Fruit fly (Drosophila melanogaster) whole organism, embryonic: ENCODE data around the gene Rsbp15.
A peak's percentile ranks its signal among the peaks of the same experiment; 100 is the strongest.

Source experiments
- C15 ChIP-seq: fragments of 200-800 bp; sonication (Bioruptor generic); IDR thresholded peaks from 3 replicates; pipeline ENCODE4 v1.3.6; 2022; ENCODE audit warnings: missing biosample characterization, missing genetic modification characterization
- CG11456 ChIP-seq: fragments of 200-800 bp; sonication (Bioruptor generic); IDR thresholded peaks from 3 replicates; pipeline ENCODE4 v1.3.6; 2022; ENCODE audit warnings: missing biosample characterization, missing genetic modification characterization
- CG13894 ChIP-seq: fragments of 200-800 bp; sonication (Bioruptor generic); optimal IDR thresholded peaks from 3 replicates; lab custom pipeline; 2018; ENCODE audit warnings: missing biosample characterization, mild to moderate bottlenecking, missing genetic modification characterization, moderate library complexity
- CG14860 ChIP-seq: fragments of 200-800 bp; sonication (Bioruptor generic); IDR thresholded peaks from 3 replicates; pipeline ENCODE4 v1.3.6; 2022; ENCODE audit warnings: missing biosample characterization, missing genetic modification characterization; ENCODE audit not compliant: partially characterized antibody
- CG15479 ChIP-seq: fragments of 200-800 bp; sonication (Bioruptor generic); optimal IDR thresholded peaks from 3 replicates; lab custom pipeline; 2019; ENCODE audit warnings: missing biosample characterization, mild to moderate bottlenecking, missing genetic modification characterization, moderate library complexity
- CG17385 ChIP-seq: fragments of 200-800 bp; sonication (Bioruptor generic); optimal IDR thresholded peaks from 3 replicates; lab custom pipeline; 2018; ENCODE audit warnings: missing biosample characterization, mild to moderate bottlenecking, missing genetic modification characterization
- CG32772 ChIP-seq: fragments of 200-800 bp; sonication (Bioruptor generic); IDR thresholded peaks from 2 replicates; pipeline ENCODE4 v1.3.6; 2022; ENCODE audit warnings: missing biosample characterization, missing genetic modification characterization
- CG4404 ChIP-seq: fragments of 200-800 bp; sonication (Bioruptor generic); IDR thresholded peaks from 2 replicates; pipeline ENCODE4 v1.3.6; 2022; ENCODE audit warnings: missing biosample characterization, missing genetic modification characterization
- CG6654 ChIP-seq: fragments of 200-800 bp; sonication (Bioruptor generic); optimal IDR thresholded peaks from 2 replicates; lab custom pipeline; 2017; ENCODE audit warnings: missing biosample characterization, mild to moderate bottlenecking, missing genetic modification characterization
- CG6689 ChIP-seq: fragments of 200-800 bp; sonication (Bioruptor generic); IDR thresholded peaks from 2 replicates; pipeline ENCODE4 v1.3.6; 2022; ENCODE audit warnings: missing biosample characterization, missing genetic modification characterization
- CG9609 ChIP-seq: fragments of 200-800 bp; sonication (Bioruptor generic); optimal IDR thresholded peaks from 3 replicates; lab custom pipeline; 2016; ENCODE audit warnings: missing biosample characterization, missing genetic modification characterization
- Camta ChIP-seq: fragments of 200-800 bp; sonication (Bioruptor generic); optimal IDR thresholded peaks from 2 replicates; lab custom pipeline; 2016; ENCODE audit warnings: missing biosample characterization, missing genetic modification characterization
- Chrac-16 ChIP-seq: fragments of 200-800 bp; sonication (Bioruptor generic); optimal IDR thresholded peaks from 3 replicates; lab custom pipeline; 2016; ENCODE audit warnings: missing biosample characterization, missing genetic modification characterization
- D ChIP-seq, 2 experiments: fragments of 200-800 bp in 1 of 2; fragments of >200 bp in 1 of 2; sonication (Bioruptor generic) in 1 of 2; optimal IDR thresholded peaks; 2 replicates in 1 of 2; 3 replicates in 1 of 2; lab custom pipeline; 2017; ENCODE audit warnings: mild to moderate bottlenecking in 1 of 2, missing biosample characterization in 1 of 2, missing genetic modification characterization in 1 of 2, missing genetic modification reagents in 1 of 2
- Dp ChIP-seq: fragments of 200-800 bp; sonication (Bioruptor generic); optimal IDR thresholded peaks from 2 replicates; lab custom pipeline; 2018; ENCODE audit warnings: missing biosample characterization, mild to moderate bottlenecking, missing genetic modification characterization, moderate library complexity
- Dref ChIP-seq: fragments of 200-800 bp; sonication (Bioruptor generic); IDR thresholded peaks from 2 replicates; pipeline ENCODE4 v1.3.6; 2022; ENCODE audit warnings: missing biosample characterization, missing genetic modification characterization
- HHEX ChIP-seq: fragments of 200-800 bp; sonication (Bioruptor generic); optimal IDR thresholded peaks from 3 replicates; lab custom pipeline; 2017; ENCODE audit warnings: missing biosample characterization, mild to moderate bottlenecking, missing genetic modification characterization, missing genetic modification reagents
- Hmr ChIP-seq: fragments of 200-800 bp; sonication (Bioruptor generic); optimal IDR thresholded peaks from 3 replicates; lab custom pipeline; 2017; ENCODE audit warnings: mild to moderate bottlenecking, missing biosample characterization, missing genetic modification reagents, missing genetic modification characterization
- Kr ChIP-seq: fragments of 200-800 bp; sonication (Bioruptor generic); optimal IDR thresholded peaks from 2 replicates; lab custom pipeline; 2017; ENCODE audit warnings: missing biosample characterization, mild to moderate bottlenecking, missing genetic modification characterization
- Myb ChIP-seq: fragments of 200-800 bp; sonication (Bioruptor generic); optimal IDR thresholded peaks from 2 replicates; lab custom pipeline; 2016; ENCODE audit warnings: missing biosample characterization, missing genetic modification characterization
- Ptx1 ChIP-seq: fragments of 200-800 bp; sonication (Bioruptor generic); IDR thresholded peaks from 2 replicates; pipeline ENCODE4 v1.3.6; 2022; ENCODE audit warnings: missing biosample characterization, missing genetic modification characterization
- Xbp1 ChIP-seq: fragments of 200-800 bp; sonication (Bioruptor generic); optimal IDR thresholded peaks from 3 replicates; lab custom pipeline; 2016; ENCODE audit warnings: missing biosample characterization, mild to moderate bottlenecking, missing genetic modification characterization
- ac ChIP-seq: fragments of 200-800 bp; sonication (Bioruptor generic); optimal IDR thresholded peaks from 3 replicates; lab custom pipeline; 2017; ENCODE audit warnings: missing biosample characterization, mild to moderate bottlenecking, missing genetic modification characterization
- ara ChIP-seq: fragments of 200-800 bp; sonication (Bioruptor generic); IDR thresholded peaks from 2 replicates; pipeline ENCODE4 v1.3.6; 2022; ENCODE audit warnings: missing biosample characterization, missing genetic modification characterization
- bbx ChIP-seq: fragments of 200-800 bp; sonication (Bioruptor generic); IDR thresholded peaks from 2 replicates; pipeline ENCODE4 v1.3.6; 2022; ENCODE audit warnings: missing biosample characterization, missing genetic modification characterization; ENCODE audit not compliant: partially characterized antibody
- cad ChIP-seq: fragments of >200 bp; optimal IDR thresholded peaks from 2 replicates; lab custom pipeline; 2017; ENCODE audit warnings: missing biosample characterization, missing genetic modification characterization
- danr ChIP-seq: fragments of 200-800 bp; sonication (Bioruptor generic); IDR thresholded peaks from 2 replicates; pipeline ENCODE4 v1.3.6; 2022; ENCODE audit warnings: missing biosample characterization, missing genetic modification characterization
- eve ChIP-seq, 2 experiments: fragments of >200 bp; optimal IDR thresholded peaks; 2 replicates each; lab custom pipeline; 2017; ENCODE audit warnings: missing biosample characterization in 2 of 2, missing genetic modification characterization in 2 of 2
- fd102C ChIP-seq: fragments of 200-800 bp; sonication (Bioruptor generic); optimal IDR thresholded peaks from 2 replicates; lab custom pipeline; 2018; ENCODE audit warnings: missing biosample characterization, mild to moderate bottlenecking, missing genetic modification characterization, moderate library complexity
- fu2 ChIP-seq: fragments of 200-800 bp; sonication (Bioruptor generic); optimal IDR thresholded peaks from 2 replicates; lab custom pipeline; 2016; ENCODE audit warnings: missing biosample characterization, missing genetic modification characterization
- gt ChIP-seq: fragments of 200-800 bp; sonication (Bioruptor generic); IDR thresholded peaks from 2 replicates; pipeline ENCODE4 v1.3.6; 2022; ENCODE audit warnings: missing biosample characterization, missing genetic modification characterization
- h ChIP-seq: fragments of >200 bp; optimal IDR thresholded peaks from 2 replicates; lab custom pipeline; 2017
- hth ChIP-seq: fragments of >200 bp; optimal IDR thresholded peaks from 2 replicates; lab custom pipeline; 2017; ENCODE audit warnings: inconsistent platforms
- insv ChIP-seq, 2 experiments: fragments of 200-800 bp; sonication (Bioruptor generic); optimal IDR thresholded peaks; 3 replicates each; lab custom pipeline; 2016 to 2018; ENCODE audit warnings: missing biosample characterization in 2 of 2, missing genetic modification characterization in 2 of 2
- tll ChIP-seq, 2 experiments: fragments of 200-800 bp in 1 of 2; fragments of >200 bp in 1 of 2; sonication (Bioruptor generic) in 1 of 2; optimal IDR thresholded peaks; 2 replicates each; lab custom pipeline; 2017 to 2019; ENCODE audit warnings: missing biosample characterization in 2 of 2, missing genetic modification characterization in 2 of 2, mild to moderate bottlenecking in 1 of 2, moderate library complexity in 1 of 2
- toy ChIP-seq: fragments of 200-800 bp; sonication (Bioruptor generic); IDR thresholded peaks from 2 replicates; pipeline ENCODE4 v1.3.6; 2022; ENCODE audit warnings: missing biosample characterization, missing genetic modification characterization
- twi ChIP-seq: fragments of 200-800 bp; optimal IDR thresholded peaks from 2 replicates; lab custom pipeline; 2019; ENCODE audit warnings: missing biosample characterization, mild to moderate bottlenecking, missing genetic modification characterization, moderate library complexity
- z ChIP-seq: fragments of 200-800 bp; sonication (Bioruptor generic); IDR thresholded peaks from 3 replicates; pipeline ENCODE4 v1.3.6; 2022; ENCODE audit warnings: missing biosample characterization, missing genetic modification characterization
- zen ChIP-seq: fragments of 200-800 bp; sonication (Bioruptor generic); optimal IDR thresholded peaks from 3 replicates; lab custom pipeline; 2018; ENCODE audit warnings: missing biosample characterization, mild to moderate bottlenecking, missing genetic modification characterization, moderate library complexity

Gene Rsbp15

dm6 chr3R:12251534-12251933 is 29.3 kb downstream of the Rsbp15 start:
- TF ChIP-seq CG9609 (GFP tag; lab: Kevin White, UChicago) = no peak
- TF ChIP-seq twi (tag; lab: Kevin White, UChicago) = peak; percentile 94

- no peak for TF ChIP-seq gt (GFP tag; lab: Robert Waterston, UW)
- TF ChIP-seq Chrac-16 (GFP tag; lab: Kevin White, UChicago) = no peak
- no peak for TF ChIP-seq HHEX (GFP tag; lab: Kevin White, UChicago)
- TF ChIP-seq twi (tag; lab: Kevin White, UChicago) = peak; percentile 90
- TF ChIP-seq CG15479 (GFP tag; lab: Kevin White, UChicago) = peak; percentile 90
- TF ChIP-seq Myb (GFP tag; lab: Kevin White, UChicago) = no peak
- no peak for TF ChIP-seq hth (lab: Kevin White, UChicago)
- no peak for TF ChIP-seq toy
- TF ChIP-seq ac = peak; percentile 59
- TF ChIP-seq CG14860 (GFP tag; lab: Robert Waterston, UW) = no peak
- peak; percentile 92 for TF ChIP-seq D (optimal IDR thresholded peaks at IDR 0.05; lab: Kevin White, UChicago)
- TF ChIP-seq D (GFP tag; optimal IDR thresholded peaks at IDR 0.05; lab: Kevin White, UChicago) = no peak
- TF ChIP-seq Hmr (GFP tag; lab: Kevin White, UChicago) = no peak
- TF ChIP-seq zen = peak; percentile 62
- TF ChIP-seq Kr (GFP tag; lab: Kevin White, UChicago) = peak; percentile 80
- TF ChIP-seq fd102C (GFP tag; lab: Kevin White, UChicago) = no peak
- no peak for TF ChIP-seq CG17385 (GFP tag; lab: Kevin White, UChicago)
- TF ChIP-seq Dref (GFP tag; lab: Robert Waterston, UW) = no peak
- no peak for TF ChIP-seq CG6654 (GFP tag; lab: Kevin White, UChicago)
- peak in 1 of 2 experiments; percentile 77 for TF ChIP-seq insv (GFP tag; optimal IDR thresholded peaks at IDR 0.05; lab: Kevin White, UChicago)
- no peak for TF ChIP-seq eve (GFP tag; optimal IDR thresholded peaks at IDR 0.05; lab: Kevin White, UChicago)
- no peak for TF ChIP-seq Camta (GFP tag; lab: Kevin White, UChicago)
- TF ChIP-seq danr (GFP tag; lab: Robert Waterston, UW) = no peak
- TF ChIP-seq Xbp1 (GFP tag; lab: Kevin White, UChicago) = no peak
- no peak for TF ChIP-seq Ptx1
- TF ChIP-seq bbx (GFP tag; lab: Robert Waterston, UW) = no peak
- TF ChIP-seq Dp (GFP tag; lab: Kevin White, UChicago) = no peak
- TF ChIP-seq z = no peak
- TF ChIP-seq h = no peak
- TF ChIP-seq CG4404 = no peak
- TF ChIP-seq CG32772 (GFP tag; lab: Robert Waterston, UW) = no peak
- TF ChIP-seq CG11456 (GFP tag; lab: Robert Waterston, UW) = no peak
- no peak for TF ChIP-seq CG13894
- TF ChIP-seq cad = peak; percentile 80
- TF ChIP-seq C15 (GFP tag; lab: Robert Waterston, UW) = no peak
- no peak for TF ChIP-seq CG6689
- 0 out of 2 replicates have a peak, but pooled peaks have one; percentile 16 for TF ChIP-seq ara
- TF ChIP-seq fu2 (GFP tag; lab: Kevin White, UChicago) = no peak
- TF ChIP-seq tll (GFP tag; optimal IDR thresholded peaks at IDR 0.05; lab: Kevin White, UChicago) = peak in 1 of 2 experiments; percentile 100
Observed at dm6 chr3R:12252457-12253065, 30.4 kb downstream of the Rsbp15 start.
